Fruit fly (Drosophila melanogaster) whole organism, adult: ENCODE data around the gene Naa40.

Experiments
- CG14711 ChIP-seq: fragments of 200-800 bp; sonication (Bioruptor generic); optimal IDR thresholded peaks from 2 replicates; lab custom pipeline; 2018; ENCODE audit warnings: missing biosample characterization, mild to moderate bottlenecking, missing genetic modification characterization, moderate library complexity
- CG5204 ChIP-seq: fragments of 200-800 bp; sonication (Bioruptor generic); optimal IDR thresholded peaks from 2 replicates; lab custom pipeline; 2016; ENCODE audit warnings: missing biosample characterization, missing genetic modification characterization
- Clk ChIP-seq: fragments of 200-800 bp; sonication (Bioruptor generic); optimal IDR thresholded peaks from 2 replicates; lab custom pipeline; 2017; ENCODE audit warnings: missing biosample characterization, missing genetic modification characterization
- Mnt ChIP-seq: fragments of 200-800 bp; sonication (Bioruptor generic); optimal IDR thresholded peaks from 2 replicates; lab custom pipeline; 2016; ENCODE audit warnings: missing biosample characterization, mild to moderate bottlenecking, missing genetic modification characterization
- bab1 ChIP-seq: fragments of 200-800 bp; sonication (Bioruptor generic); optimal IDR thresholded peaks from 3 replicates; lab custom pipeline; 2019; ENCODE audit warnings: missing biosample characterization, mild to moderate bottlenecking, missing genetic modification characterization, moderate library complexity
- cnc ChIP-seq, 2 experiments: fragments of >200 bp; optimal IDR thresholded peaks; 2 replicates each; lab custom pipeline; 2017
- kay ChIP-seq: fragments of 200-800 bp; sonication (Bioruptor generic); peaks from one replicate; lab custom pipeline; 2016; ENCODE audit warnings: missing biosample characterization, missing genetic modification characterization, borderline replicate concordance
- ovo ChIP-seq: fragments of 200-800 bp; sonication (Bioruptor generic); optimal IDR thresholded peaks from 2 replicates; lab custom pipeline; 2016; ENCODE audit warnings: missing biosample characterization, missing genetic modification characterization
- pad ChIP-seq: fragments of 200-800 bp; sonication (Bioruptor generic); optimal IDR thresholded peaks from 3 replicates; lab custom pipeline; 2017; ENCODE audit warnings: missing biosample characterization, missing genetic modification characterization, mild to moderate bottlenecking, moderate library complexity, missing genetic modification reagents

DNA sequence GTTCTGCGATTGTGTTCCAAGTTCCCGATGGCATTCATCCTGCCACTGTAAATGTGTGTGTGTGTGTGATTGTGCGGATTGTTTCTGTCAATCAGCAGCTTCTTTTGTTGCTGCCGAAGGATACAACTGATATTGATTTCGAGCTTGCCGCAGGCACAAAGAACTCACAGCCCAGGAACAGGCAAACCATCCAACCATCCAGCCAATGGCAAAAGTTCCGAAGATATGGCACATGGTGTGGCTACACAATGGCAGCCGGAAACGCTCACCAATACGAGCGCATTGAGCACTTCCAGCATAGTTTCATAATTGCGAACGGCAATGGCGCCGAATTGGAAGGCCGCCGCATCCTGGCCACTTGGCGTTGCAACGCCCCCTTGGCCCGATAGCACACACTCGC, 23.0 kb downstream of the Naa40 start:
- TF ChIP-seq CG5204 = no peak
- TF ChIP-seq kay (GFP tag; lab: Kevin White, UChicago) = no peak
- TF ChIP-seq ovo (GFP tag; lab: Kevin White, UChicago) = no peak
- no peak for TF ChIP-seq Clk (GFP tag; lab: Kevin White, UChicago)
- no peak for TF ChIP-seq bab1
- TF ChIP-seq Mnt (GFP tag; lab: Kevin White, UChicago) = no peak
- no peak for TF ChIP-seq cnc (optimal IDR thresholded peaks at IDR 0.05; lab: Kevin White, UChicago)
- no peak for TF ChIP-seq pad (GFP tag; lab: Kevin White, UChicago)
- no peak for TF ChIP-seq CG14711 (tag; lab: Kevin White, UChicago)
